Worm (Caenorhabditis elegans) whole organism, L2 larva: Measurements from ENCODE around the gene mnp-1.
A peak's percentile ranks its signal among the peaks of the same experiment; 100 is the strongest.

Experiments
- C34F6.9 ChIP-seq: fragments of 150-350 bp; optimal IDR thresholded peaks from 2 replicates; lab custom pipeline; 2014; ENCODE audit warnings: missing biosample characterization, missing genetic modification characterization
- F13H6.1 ChIP-seq: sonication (generic microtip); optimal IDR thresholded peaks from 2 replicates; lab custom pipeline; 2016; ENCODE audit warnings: missing genetic modification characterization, missing compliant biosample characterization
- R02D3.7 ChIP-seq: fragments of 150-350 bp; optimal IDR thresholded peaks from 2 replicates; lab custom pipeline; 2014; ENCODE audit warnings: missing biosample characterization, missing genetic modification characterization
- Y55F3AM.14 ChIP-seq: fragments of 200-800 bp; sonication (Bioruptor generic); optimal IDR thresholded peaks from 2 replicates; lab custom pipeline; 2018; ENCODE audit warnings: mild to moderate bottlenecking, missing genetic modification characterization, missing compliant biosample characterization
- ZK546.5 ChIP-seq: sonication (generic microtip); optimal IDR thresholded peaks from 2 replicates; lab custom pipeline; 2017; ENCODE audit warnings: missing biosample characterization, missing genetic modification characterization
- alr-1 ChIP-seq: fragments of 150-350 bp; optimal IDR thresholded peaks from 2 replicates; lab custom pipeline; 2014; ENCODE audit warnings: missing biosample characterization, missing genetic modification characterization
- aly-2 ChIP-seq: fragments of 150-350 bp; optimal IDR thresholded peaks from 2 replicates; lab custom pipeline; 2014; ENCODE audit warnings: missing biosample characterization, missing genetic modification characterization
- ama-1 ChIP-seq: fragments of 150-350 bp; optimal IDR thresholded peaks from 2 replicates; lab custom pipeline; 2018; ENCODE audit warnings: inconsistent platforms
- blmp-1 ChIP-seq: sonication (generic microtip); optimal IDR thresholded peaks from 2 replicates; lab custom pipeline; 2017; ENCODE audit warnings: missing genetic modification characterization, mild to moderate bottlenecking, missing compliant biosample characterization, antibody characterized with exemption, moderate library complexity; ENCODE audit not compliant: insufficient read depth
- ceh-16 ChIP-seq: fragments of 150-350 bp; optimal IDR thresholded peaks from 2 replicates; lab custom pipeline; 2014; ENCODE audit warnings: missing biosample characterization, missing genetic modification characterization
- crh-2 ChIP-seq: sonication (generic microtip); optimal IDR thresholded peaks from 2 replicates; lab custom pipeline; 2017; ENCODE audit warnings: missing biosample characterization, missing genetic modification characterization
- dmd-4 ChIP-seq: sonication (generic microtip); optimal IDR thresholded peaks from 2 replicates; lab custom pipeline; 2017; ENCODE audit warnings: missing biosample characterization, missing genetic modification characterization
- egl-27 ChIP-seq: sonication (generic microtip); optimal IDR thresholded peaks from 3 replicates; lab custom pipeline; 2017; ENCODE audit warnings: missing biosample characterization, missing genetic modification reagents, missing genetic modification characterization
- elt-1 ChIP-seq: fragments of 150-350 bp; optimal IDR thresholded peaks from 2 replicates; lab custom pipeline; 2014; ENCODE audit warnings: missing biosample characterization, missing genetic modification characterization
- elt-3 ChIP-seq: sonication (generic microtip); optimal IDR thresholded peaks from 2 replicates; lab custom pipeline; 2017; ENCODE audit warnings: missing biosample characterization, missing genetic modification characterization
- fos-1 ChIP-seq: fragments of 150-350 bp; optimal IDR thresholded peaks from 2 replicates; lab custom pipeline; 2014; ENCODE audit warnings: missing biosample characterization, missing genetic modification characterization
- gmeb-1 ChIP-seq: fragments of 150-350 bp; optimal IDR thresholded peaks from 2 replicates; lab custom pipeline; 2014; ENCODE audit warnings: missing biosample characterization, missing genetic modification characterization
- lin-11 ChIP-seq: fragments of 150-350 bp; sonication (generic microtip); optimal IDR thresholded peaks from 2 replicates; lab custom pipeline; 2014; ENCODE audit warnings: missing biosample characterization, missing genetic modification characterization, inconsistent platforms, mixed read lengths
- lin-13 ChIP-seq: fragments of 150-350 bp; optimal IDR thresholded peaks from 2 replicates; lab custom pipeline; 2014; ENCODE audit warnings: missing biosample characterization, missing genetic modification reagents, missing genetic modification characterization
- lin-39 ChIP-seq: fragments of 150-350 bp; optimal IDR thresholded peaks from 2 replicates; lab custom pipeline; 2014; ENCODE audit warnings: missing biosample characterization, missing genetic modification reagents, missing genetic modification characterization
- lsy-2 ChIP-seq, 2 experiments: fragments of 150-350 bp in 1 of 2; sonication (generic microtip) in 1 of 2; optimal IDR thresholded peaks; 2 replicates each; lab custom pipeline; 2014 to 2017; ENCODE audit warnings: missing biosample characterization in 2 of 2, missing genetic modification characterization in 2 of 2
- mab-5 ChIP-seq: fragments of 150-350 bp; optimal IDR thresholded peaks from 2 replicates; lab custom pipeline; 2014; ENCODE audit warnings: missing biosample characterization, missing genetic modification characterization
- mdl-1 ChIP-seq, 2 experiments: fragments of 150-350 bp in 1 of 2; sonication (generic microtip) in 1 of 2; optimal IDR thresholded peaks; 2 replicates each; lab custom pipeline; 2017; ENCODE audit warnings: missing biosample characterization in 2 of 2, missing genetic modification characterization in 2 of 2
- nhr-10 ChIP-seq: sonication (generic microtip); optimal IDR thresholded peaks from 2 replicates; lab custom pipeline; 2017; ENCODE audit warnings: missing biosample characterization, missing genetic modification characterization
- nhr-11 ChIP-seq: fragments of 150-350 bp; optimal IDR thresholded peaks from 2 replicates; lab custom pipeline; 2014; ENCODE audit warnings: missing biosample characterization, missing genetic modification characterization
- nhr-12 ChIP-seq: fragments of 150-350 bp; optimal IDR thresholded peaks from 2 replicates; lab custom pipeline; 2014; ENCODE audit warnings: missing biosample characterization, missing genetic modification characterization
- nhr-129 ChIP-seq: fragments of 150-350 bp; optimal IDR thresholded peaks from 2 replicates; lab custom pipeline; 2014; ENCODE audit warnings: missing biosample characterization, missing genetic modification characterization
- nhr-21 ChIP-seq: fragments of 150-350 bp; optimal IDR thresholded peaks from 2 replicates; lab custom pipeline; 2014; ENCODE audit warnings: missing biosample characterization, missing genetic modification characterization
- nhr-23 ChIP-seq: fragments of 150-350 bp; optimal IDR thresholded peaks from 2 replicates; lab custom pipeline; 2014; ENCODE audit warnings: missing biosample characterization, missing genetic modification reagents, missing genetic modification characterization
- nhr-237 ChIP-seq: fragments of 150-350 bp; optimal IDR thresholded peaks from 2 replicates; lab custom pipeline; 2014; ENCODE audit warnings: missing biosample characterization, missing genetic modification characterization
- nhr-25 ChIP-seq: fragments of 150-350 bp; sonication (generic microtip); optimal IDR thresholded peaks from 3 replicates; lab custom pipeline; 2014; ENCODE audit warnings: missing biosample characterization, missing genetic modification characterization
- nhr-6 ChIP-seq: fragments of 150-350 bp; optimal IDR thresholded peaks from 2 replicates; lab custom pipeline; 2014; ENCODE audit warnings: missing biosample characterization, missing genetic modification characterization
- nhr-77 ChIP-seq: fragments of 150-350 bp; optimal IDR thresholded peaks from 2 replicates; lab custom pipeline; 2014; ENCODE audit warnings: missing biosample characterization, missing genetic modification characterization
- peb-1 ChIP-seq: fragments of 150-350 bp; optimal IDR thresholded peaks from 2 replicates; lab custom pipeline; 2014; ENCODE audit warnings: missing biosample characterization, missing genetic modification characterization
- sem-4 ChIP-seq: fragments of 150-350 bp; optimal IDR thresholded peaks from 2 replicates; lab custom pipeline; 2014; ENCODE audit warnings: missing biosample characterization, missing genetic modification reagents, missing genetic modification characterization
- skn-1 ChIP-seq: sonication (generic microtip); optimal IDR thresholded peaks from 2 replicates; lab custom pipeline; 2017; ENCODE audit warnings: missing biosample characterization, missing genetic modification characterization
- sma-3 ChIP-seq: sonication (generic microtip); optimal IDR thresholded peaks from 2 replicates; lab custom pipeline; 2016; ENCODE audit warnings: missing genetic modification reagents, missing genetic modification characterization, missing compliant biosample characterization
- sma-9 ChIP-seq, 2 experiments: fragments of 150-350 bp in 1 of 2; sonication (generic microtip) in 1 of 2; optimal IDR thresholded peaks; 2 replicates each; lab custom pipeline; 2014 to 2016; ENCODE audit warnings: missing genetic modification characterization in 2 of 2, mild to moderate bottlenecking in 1 of 2, missing biosample characterization in 1 of 2, missing compliant biosample characterization in 1 of 2, missing genetic modification reagents in 1 of 2, moderate library complexity in 1 of 2
- snpc-4 ChIP-seq: fragments of 150-350 bp; optimal IDR thresholded peaks from 2 replicates; lab custom pipeline; 2014; ENCODE audit warnings: missing biosample characterization, missing genetic modification characterization
- unc-39 ChIP-seq: fragments of 150-350 bp; optimal IDR thresholded peaks from 2 replicates; lab custom pipeline; 2014; ENCODE audit warnings: missing biosample characterization, missing genetic modification characterization
- unc-55 ChIP-seq: fragments of 150-350 bp; sonication (generic microtip); optimal IDR thresholded peaks from 3 replicates; lab custom pipeline; 2014; ENCODE audit warnings: missing biosample characterization, missing genetic modification reagents, missing genetic modification characterization
- unc-62 ChIP-seq: fragments of 150-350 bp; optimal IDR thresholded peaks from 2 replicates; lab custom pipeline; 2014; ENCODE audit warnings: missing biosample characterization, missing genetic modification reagents, missing genetic modification characterization
- zag-1 ChIP-seq: fragments of 150-350 bp; optimal IDR thresholded peaks from 2 replicates; lab custom pipeline; 2014; ENCODE audit warnings: missing biosample characterization, missing genetic modification characterization
- ztf-1 ChIP-seq: fragments of 200-800 bp; sonication (Bioruptor generic); conservative IDR thresholded peaks from 2 replicates; pipeline ENCODE4 v1.3.6; 2022; ENCODE audit warnings: missing genetic modification characterization, missing compliant biosample characterization
- ztf-11 ChIP-seq: sonication (generic microtip); optimal IDR thresholded peaks from 2 replicates; lab custom pipeline; 2017; ENCODE audit warnings: missing biosample characterization, missing genetic modification characterization
- ztf-4 ChIP-seq: fragments of 150-350 bp; optimal IDR thresholded peaks from 2 replicates; lab custom pipeline; 2014; ENCODE audit warnings: missing biosample characterization, missing genetic modification characterization

The mnp-1 gene

ce11 chrIII:4356384-4356783, at the start of gene mnp-1:
mnp-1 (plus strand) TSS chrIII:4356594.
- TF ChIP-seq fos-1 (tag; lab: Kevin White, UChicago) (no peak), dmd-4 (tag; lab: Kevin White, UChicago) (no peak)
- TF ChIP-seq, all 48 proteins: peak for 0

ce11 chrIII:4309303-4309702, 47.1 kb upstream of the mnp-1 start:
- no peak for TF ChIP-seq nhr-23
- TF ChIP-seq elt-3 = no peak
- no peak for TF ChIP-seq sem-4 (tag; lab: Kevin White, UChicago)
- TF ChIP-seq alr-1 (tag; lab: Kevin White, UChicago) = no peak
- no peak for TF ChIP-seq lin-11 (tag; lab: Kevin White, UChicago)
- TF ChIP-seq elt-1 (tag; lab: Kevin White, UChicago) = no peak
- no peak for TF ChIP-seq egl-27 (tag; lab: Kevin White, UChicago)
- no peak for TF ChIP-seq lin-39
- TF ChIP-seq ZK546.5 (tag; lab: Kevin White, UChicago) = no peak
- no peak for TF ChIP-seq fos-1 (tag; lab: Kevin White, UChicago)

ce11 chrIII:4313061-4313962, 43.1 kb upstream of the mnp-1 start, which contains the start of the genes evl-14 and dcn-1:
evl-14 (minus strand) TSS chrIII:4313128.
dcn-1 (plus strand) TSS chrIII:4313912.
- TF ChIP-seq nhr-23 = no peak
- peak; percentile 58 for TF ChIP-seq ama-1 (lab: Kevin White, UChicago)
- no peak for TF ChIP-seq nhr-12 (tag; lab: Kevin White, UChicago)
- no peak for TF ChIP-seq blmp-1 (tag; lab: Kevin White, UChicago)
- peak; percentile 76 for TF ChIP-seq nhr-25 (tag; lab: Kevin White, UChicago)
- peak in 1 of 2 experiments; percentile 41 for TF ChIP-seq mdl-1 (tag; optimal IDR thresholded peaks at IDR 0.05; lab: Kevin White, UChicago)
- peak; percentile 47 for TF ChIP-seq sem-4 (tag; lab: Kevin White, UChicago)
- peak; percentile 61 for TF ChIP-seq F13H6.1 (tag; lab: Kevin White, UChicago)
- no peak for TF ChIP-seq nhr-10 (tag; lab: Kevin White, UChicago)
- TF ChIP-seq sma-3 (GFP tag; lab: Kevin White, UChicago) = peak; percentile 60
- TF ChIP-seq ZK546.5 (tag; lab: Kevin White, UChicago) = no peak
- TF ChIP-seq unc-55 = peak; percentile 92
- peak; percentile 95 for TF ChIP-seq crh-2 (tag; lab: Kevin White, UChicago)
- TF ChIP-seq skn-1 (tag; lab: Kevin White, UChicago) = peak; percentile 20
- peak; percentile 73 for TF ChIP-seq fos-1 (tag; lab: Kevin White, UChicago)
- TF ChIP-seq ztf-1 (GFP tag; lab: Robert Waterston, UW) = no peak
- TF ChIP-seq nhr-11 (tag; lab: Kevin White, UChicago) = no peak
- no peak for TF ChIP-seq lin-11 (tag; lab: Kevin White, UChicago)
- peak; percentile 73 for TF ChIP-seq nhr-21 (tag; lab: Kevin White, UChicago)
- no peak for TF ChIP-seq dmd-4 (tag; lab: Kevin White, UChicago)
- TF ChIP-seq gmeb-1 (tag; lab: Kevin White, UChicago) = peak; percentile 79
- peak; percentile 73 for TF ChIP-seq lin-13 (GFP tag; lab: Kevin White, UChicago)
- TF ChIP-seq nhr-129 = peak; percentile 85
- TF ChIP-seq unc-62 (GFP tag; lab: Kevin White, UChicago) = no peak
- TF ChIP-seq unc-39 (tag; lab: Kevin White, UChicago) = no peak
- TF ChIP-seq lin-39 = no peak
- no peak for TF ChIP-seq sma-9 (GFP tag; optimal IDR thresholded peaks at IDR 0.05; lab: Kevin White, UChicago)
- TF ChIP-seq sma-9 (tag; optimal IDR thresholded peaks at IDR 0.05; lab: Kevin White, UChicago) = no peak
- TF ChIP-seq ztf-11 (tag; lab: Kevin White, UChicago) = no peak
- TF ChIP-seq ceh-16 (tag; lab: Kevin White, UChicago) = no peak
- no peak for TF ChIP-seq alr-1 (tag; lab: Kevin White, UChicago)
- TF ChIP-seq nhr-77 (tag; lab: Kevin White, UChicago) = no peak
- peak; percentile 35 for TF ChIP-seq snpc-4 (tag; lab: Kevin White, UChicago)
- TF ChIP-seq nhr-6 = peak; percentile 79
- TF ChIP-seq elt-3 = no peak
- peak; percentile 52 to 91 for TF ChIP-seq lsy-2 (tag; optimal IDR thresholded peaks at IDR 0.05; lab: Kevin White, UChicago)
- no peak for TF ChIP-seq elt-1 (tag; lab: Kevin White, UChicago)
- TF ChIP-seq nhr-237 (tag; lab: Kevin White, UChicago) = no peak
- no peak for TF ChIP-seq zag-1 (tag; lab: Kevin White, UChicago)
- TF ChIP-seq egl-27 (tag; lab: Kevin White, UChicago) = no peak
- TF ChIP-seq mab-5 (tag; lab: Kevin White, UChicago) = peak; percentile 30
- no peak for TF ChIP-seq R02D3.7 (tag; lab: Kevin White, UChicago)
- no peak for TF ChIP-seq aly-2 (tag; lab: Kevin White, UChicago)
- peak; percentile 11 for TF ChIP-seq ztf-4 (tag; lab: Kevin White, UChicago)
- no peak for TF ChIP-seq Y55F3AM.14 (GFP tag; lab: Kevin White, UChicago)
- TF ChIP-seq C34F6.9 (tag; lab: Kevin White, UChicago) = peak; percentile 94
- TF ChIP-seq peb-1 = no peak
